Worm (Caenorhabditis elegans) whole organism, L4 larva: Measurements from ENCODE around the gene W04E12.2.

Experiments used
- Y5F2A.4 ChIP-seq: fragments of 200-800 bp; sonication (Bioruptor generic); optimal IDR thresholded peaks from 2 replicates; lab custom pipeline; 2018; ENCODE audit warnings: mild to moderate bottlenecking, missing genetic modification characterization, missing compliant biosample characterization
- daf-12 ChIP-seq: fragments of 150-350 bp; optimal IDR thresholded peaks from 2 replicates; lab custom pipeline; 2014; ENCODE audit warnings: missing biosample characterization, missing genetic modification reagents, missing genetic modification characterization
- egl-27 ChIP-seq: sonication (generic microtip); optimal IDR thresholded peaks from 3 replicates; lab custom pipeline; 2017; ENCODE audit warnings: missing biosample characterization, missing genetic modification reagents, missing genetic modification characterization
- lin-29 ChIP-seq: fragments of 200-800 bp; sonication (Bioruptor generic); IDR thresholded peaks from 2 replicates; pipeline ENCODE4 v1.3.6; 2022; ENCODE audit warnings: missing genetic modification reagents, missing genetic modification characterization, missing compliant biosample characterization
- nhr-11 ChIP-seq: fragments of 150-350 bp; optimal IDR thresholded peaks from 2 replicates; lab custom pipeline; 2014; ENCODE audit warnings: missing biosample characterization, missing genetic modification characterization
- pha-4 ChIP-seq, 2 experiments: fragments of 150-350 bp in 1 of 2; fragments of 200-800 bp in 1 of 2; sonication (Bioruptor generic) in 1 of 2; IDR thresholded peaks in 1 of 2; optimal IDR thresholded peaks in 1 of 2; 2 replicates each; pipeline versions ENCODE4 v1.3.6 to Lab custom; 2014 to 2022; ENCODE audit warnings: missing genetic modification characterization in 2 of 2, missing genetic modification reagents in 2 of 2, missing biosample characterization in 1 of 2, missing compliant biosample characterization in 1 of 2
- snpc-4 ChIP-seq: fragments of 150-350 bp; optimal IDR thresholded peaks from 2 replicates; lab custom pipeline; 2014; ENCODE audit warnings: missing biosample characterization, missing genetic modification characterization
- ztf-7 ChIP-seq: fragments of 150-350 bp; optimal IDR thresholded peaks from 2 replicates; lab custom pipeline; 2014; ENCODE audit warnings: missing biosample characterization, missing genetic modification characterization

DNA sequence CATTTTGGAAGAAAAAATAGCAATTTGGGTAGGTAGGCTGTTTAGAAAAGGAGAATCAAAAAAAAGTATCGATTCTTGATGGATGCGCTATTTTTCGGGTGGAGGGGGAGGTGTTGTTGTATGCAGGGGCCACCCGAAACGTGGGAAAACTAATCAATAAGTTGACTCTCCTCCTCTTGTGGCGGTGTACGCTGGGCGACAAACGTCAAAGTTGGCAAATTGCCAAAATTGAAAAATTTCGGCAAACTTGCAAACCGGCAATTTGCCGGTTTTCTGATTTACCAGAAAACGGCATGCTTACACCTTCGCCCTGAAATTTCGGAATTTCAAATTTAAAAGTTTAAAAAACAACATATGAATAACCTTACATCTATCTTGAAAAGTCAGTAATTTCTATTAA lies at the start of gene W04E12.2:
- TF ChIP-seq snpc-4 (tag; lab: Kevin White, UChicago) (no peak), daf-12 (tag; lab: Kevin White, UChicago) (no peak), lin-29 (GFP tag; lab: Robert Waterston, UW) (no peak), ztf-7 (tag; lab: Kevin White, UChicago) (no peak), pha-4 (GFP tag; IDR thresholded peaks at IDR 0.05; lab: Robert Waterston, UW) (no peak), pha-4 (tag; optimal IDR thresholded peaks at IDR 0.05; lab: Kevin White, UChicago) (no peak), nhr-11 (no peak), egl-27 (no peak), Y5F2A.4 (GFP tag; lab: Kevin White, UChicago) (no peak)
